Worm (Caenorhabditis elegans) whole organism, L4 larva: ENCODE results near the gene nhr-241.

Experiments
- D1046.2 ChIP-seq: fragments of 200-800 bp; sonication (Bioruptor generic); IDR thresholded peaks from 2 replicates; pipeline ENCODE4 v1.3.6; 2022; ENCODE audit warnings: missing genetic modification characterization, missing compliant biosample characterization
- F44E2.7 ChIP-seq: fragments of 200-800 bp; sonication (Bioruptor generic); IDR thresholded peaks from 2 replicates; pipeline ENCODE4 v2.1.2; 2022; ENCODE audit warnings: missing genetic modification characterization, missing compliant biosample characterization
- T20F7.1 ChIP-seq: fragments of 200-800 bp; sonication (Bioruptor generic); optimal IDR thresholded peaks from 2 replicates; lab custom pipeline; 2018; ENCODE audit warnings: mild to moderate bottlenecking, missing genetic modification characterization, missing compliant biosample characterization
- T26A8.4 ChIP-seq: fragments of 200-800 bp; sonication (Bioruptor generic); IDR thresholded peaks from 2 replicates; pipeline ENCODE4 v1.3.6; 2022; ENCODE audit warnings: missing genetic modification characterization, missing compliant biosample characterization
- Y105C5A.15 ChIP-seq: fragments of 200-800 bp; sonication (Bioruptor generic); IDR thresholded peaks from 2 replicates; pipeline ENCODE4 v1.3.6; 2022; ENCODE audit warnings: missing genetic modification characterization, missing compliant biosample characterization
- Y48G9A.11 ChIP-seq: fragments of 200-800 bp; sonication (Bioruptor generic); IDR thresholded peaks from 2 replicates; pipeline ENCODE4 v1.3.6; 2022; ENCODE audit warnings: missing genetic modification reagents, missing genetic modification characterization, missing compliant biosample characterization
- Y5F2A.4 ChIP-seq: fragments of 200-800 bp; sonication (Bioruptor generic); optimal IDR thresholded peaks from 2 replicates; lab custom pipeline; 2018; ENCODE audit warnings: mild to moderate bottlenecking, missing genetic modification characterization, missing compliant biosample characterization
- Y75B8A.6 ChIP-seq: fragments of 200-800 bp; sonication (Bioruptor generic); IDR thresholded peaks from 2 replicates; pipeline ENCODE4 v1.3.6; 2022; ENCODE audit warnings: missing genetic modification reagents, missing genetic modification characterization, missing compliant biosample characterization
- ZK337.2 ChIP-seq: fragments of 200-800 bp; sonication (Bioruptor generic); IDR thresholded peaks from 2 replicates; pipeline ENCODE4 v1.3.6; 2022; ENCODE audit warnings: missing genetic modification reagents, missing genetic modification characterization, missing compliant biosample characterization
- aha-1 ChIP-seq: fragments of 150-350 bp; peaks from one replicate; lab custom pipeline; 2014; ENCODE audit warnings: missing biosample characterization, missing genetic modification characterization
- ama-1 ChIP-seq: fragments of 150-350 bp; optimal IDR thresholded peaks from 2 replicates; lab custom pipeline; 2014; ENCODE audit warnings: inconsistent platforms, mixed read lengths
- ces-1 ChIP-seq: fragments of 150-350 bp; sonication (generic microtip); optimal IDR thresholded peaks from 4 replicates; lab custom pipeline; 2014; ENCODE audit warnings: missing biosample characterization, missing genetic modification reagents, missing genetic modification characterization
- daf-12 ChIP-seq: fragments of 150-350 bp; optimal IDR thresholded peaks from 2 replicates; lab custom pipeline; 2014; ENCODE audit warnings: missing biosample characterization, missing genetic modification reagents, missing genetic modification characterization
- daf-16 ChIP-seq, 3 experiments: sonication (generic microtip); optimal IDR thresholded peaks; 2 replicates each; lab custom pipeline; 2016 to 2017; ENCODE audit warnings: missing genetic modification characterization in 3 of 3, missing genetic modification reagents in 3 of 3, mild to moderate bottlenecking in 2 of 3, missing compliant biosample characterization in 2 of 3, missing biosample characterization in 1 of 3, moderate library complexity in 1 of 3
- duxl-1 ChIP-seq: sonication (generic microtip); optimal IDR thresholded peaks from 2 replicates; lab custom pipeline; 2016; ENCODE audit warnings: mild to moderate bottlenecking, missing genetic modification characterization, moderate library complexity, missing compliant biosample characterization; ENCODE audit not compliant: poor library complexity
- egl-27 ChIP-seq: sonication (generic microtip); optimal IDR thresholded peaks from 3 replicates; lab custom pipeline; 2017; ENCODE audit warnings: missing biosample characterization, missing genetic modification reagents, missing genetic modification characterization
- hlh-11 ChIP-seq: fragments of 200-800 bp; sonication (Bioruptor generic); optimal IDR thresholded peaks from 2 replicates; lab custom pipeline; 2018; ENCODE audit warnings: mild to moderate bottlenecking, missing genetic modification characterization, missing compliant biosample characterization
- lin-38 ChIP-seq: fragments of 200-800 bp; sonication (Bioruptor generic); IDR thresholded peaks from 2 replicates; pipeline ENCODE4 v1.3.6; 2022; ENCODE audit warnings: missing genetic modification reagents, missing genetic modification characterization, missing compliant biosample characterization
- mdl-1 ChIP-seq, 2 experiments: fragments of 150-350 bp in 1 of 2; sonication (generic microtip) in 1 of 2; optimal IDR thresholded peaks; 2 replicates each; lab custom pipeline; 2014 to 2017; ENCODE audit warnings: missing biosample characterization in 2 of 2, missing genetic modification characterization in 2 of 2
- mep-1 ChIP-seq: fragments of 150-350 bp; sonication (generic microtip); optimal IDR thresholded peaks from 3 replicates; lab custom pipeline; 2014; ENCODE audit warnings: missing biosample characterization, missing genetic modification characterization
- mxl-3 ChIP-seq: fragments of 200-800 bp; sonication (Bioruptor generic); optimal IDR thresholded peaks from 2 replicates; lab custom pipeline; 2018; ENCODE audit warnings: mild to moderate bottlenecking, missing genetic modification characterization, missing compliant biosample characterization
- nhr-237 ChIP-seq: sonication (generic microtip); optimal IDR thresholded peaks from 2 replicates; lab custom pipeline; 2017; ENCODE audit warnings: missing biosample characterization, missing genetic modification characterization
- nhr-25 ChIP-seq: sonication (generic microtip); optimal IDR thresholded peaks from 2 replicates; lab custom pipeline; 2017; ENCODE audit warnings: missing genetic modification characterization, mild to moderate bottlenecking, missing compliant biosample characterization, antibody characterized with exemption, moderate library complexity, borderline replicate concordance; ENCODE audit not compliant: insufficient read depth
- nhr-28 ChIP-seq: fragments of 150-350 bp; optimal IDR thresholded peaks from 2 replicates; lab custom pipeline; 2014; ENCODE audit warnings: missing biosample characterization, missing genetic modification characterization
- nhr-41 ChIP-seq: fragments of 200-800 bp; sonication (Bioruptor generic); IDR thresholded peaks from 2 replicates; pipeline ENCODE4 v1.3.6; 2022; ENCODE audit warnings: missing genetic modification reagents, missing genetic modification characterization, missing compliant biosample characterization
- nhr-48 ChIP-seq: sonication (generic microtip); optimal IDR thresholded peaks from 2 replicates; lab custom pipeline; 2016; ENCODE audit warnings: mild to moderate bottlenecking, missing genetic modification characterization, missing compliant biosample characterization
- nhr-6 ChIP-seq: fragments of 150-350 bp; optimal IDR thresholded peaks from 2 replicates; lab custom pipeline; 2014; ENCODE audit warnings: missing biosample characterization, missing genetic modification characterization
- nhr-76 ChIP-seq: fragments of 150-350 bp; optimal IDR thresholded peaks from 2 replicates; lab custom pipeline; 2014; ENCODE audit warnings: missing biosample characterization, missing genetic modification characterization
- php-3 ChIP-seq: fragments of 200-800 bp; sonication (Bioruptor generic); IDR thresholded peaks from 2 replicates; pipeline ENCODE4 v1.3.6; 2022; ENCODE audit warnings: missing genetic modification reagents, missing genetic modification characterization, missing compliant biosample characterization
- set-16 ChIP-seq: fragments of 200-800 bp; sonication (Bioruptor generic); IDR thresholded peaks from 2 replicates; pipeline ENCODE4 v1.3.6; 2022; ENCODE audit warnings: missing genetic modification reagents, missing genetic modification characterization, missing compliant biosample characterization
- spr-1 ChIP-seq: sonication (generic microtip); optimal IDR thresholded peaks from 2 replicates; lab custom pipeline; 2016; ENCODE audit warnings: mild to moderate bottlenecking, missing genetic modification characterization, missing compliant biosample characterization
- unc-39 ChIP-seq: sonication (generic microtip); optimal IDR thresholded peaks from 2 replicates; lab custom pipeline; 2017; ENCODE audit warnings: missing biosample characterization, missing genetic modification characterization
- unc-62 ChIP-seq, 3 experiments: fragments of 150-350 bp in 1 of 3; sonication (generic microtip); optimal IDR thresholded peaks in 2 of 3; peaks in 1 of 3; 1 replicate in 1 of 3; 2 replicates in 2 of 3; lab custom pipeline; 2014 to 2017; ENCODE audit warnings: missing biosample characterization in 3 of 3, missing genetic modification characterization in 3 of 3, missing genetic modification reagents in 3 of 3, missing genotype in 1 of 3
- zfp-3 ChIP-seq: fragments of 200-800 bp; sonication (Bioruptor generic); conservative IDR thresholded peaks from 2 replicates; pipeline ENCODE4 v1.3.6; 2022; ENCODE audit warnings: missing genetic modification reagents, missing genetic modification characterization, missing compliant biosample characterization

Gene nhr-241

DNA sequence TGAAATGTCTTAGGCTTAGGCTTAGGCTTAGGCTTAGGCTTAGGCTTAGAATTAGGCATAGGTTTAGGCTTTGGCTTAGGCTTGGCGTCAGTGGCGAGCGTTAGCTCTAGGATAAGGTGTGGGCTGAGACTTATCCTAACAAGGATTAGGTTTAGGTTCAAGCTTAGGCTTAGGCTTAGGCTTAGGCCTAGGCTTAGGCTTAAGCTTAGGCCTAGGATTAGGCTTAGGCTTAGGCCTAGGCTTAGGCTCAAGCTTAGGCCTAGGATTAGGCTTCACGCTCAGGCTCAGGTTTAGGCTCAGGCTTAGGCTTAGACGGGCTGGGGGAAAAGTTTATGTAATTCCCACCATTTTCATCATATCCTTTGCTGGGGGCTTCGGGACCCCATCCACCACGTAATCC is 34.7 kb downstream of the nhr-241 start:
- no peak for TF ChIP-seq Y75B8A.6 (GFP tag; lab: Robert Waterston, UW)
- TF ChIP-seq lin-38 (GFP tag; lab: Robert Waterston, UW): no peak
- TF ChIP-seq, all 104 proteins: peak for 0

DNA sequence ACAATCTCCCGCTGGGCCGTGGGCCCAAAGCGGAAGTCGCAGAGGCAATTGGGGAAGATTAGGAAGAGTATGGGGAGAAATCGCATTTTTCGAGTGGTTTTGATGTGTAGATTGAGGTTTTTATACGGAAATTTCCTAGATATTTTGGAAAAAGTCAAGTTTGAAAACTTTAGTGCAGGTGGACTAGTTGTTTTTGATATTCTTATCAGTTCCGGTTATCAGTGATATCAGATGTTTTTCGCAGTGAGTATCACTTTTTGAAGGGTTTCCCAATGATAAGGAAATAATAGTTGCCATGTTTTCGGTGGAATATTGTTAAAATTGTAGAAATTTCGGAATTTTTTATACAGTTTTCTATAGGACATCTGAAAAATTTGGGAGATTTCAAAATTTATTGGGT is 35.1 kb downstream of the nhr-241 start, which contains the start of gene scl-20:
Gene scl-20, minus strand, starts transcription at position 101 of the 400 bp plus-strand sequence.
- no peak for TF ChIP-seq php-3 (GFP tag; lab: Robert Waterston, UW)
- TF ChIP-seq F44E2.7 (GFP tag; lab: Robert Waterston, UW): no peak
- no peak for TF ChIP-seq ama-1 (lab: Kevin White, UChicago)
- TF ChIP-seq hlh-11 (tag; lab: Kevin White, UChicago): no peak
- TF ChIP-seq egl-27 (tag; lab: Kevin White, UChicago): no peak
- no peak for TF ChIP-seq T20F7.1
- no peak for TF ChIP-seq mxl-3 (GFP tag; lab: Kevin White, UChicago)
- TF ChIP-seq daf-12 (tag; lab: Kevin White, UChicago): no peak
- no peak for TF ChIP-seq duxl-1 (tag; lab: Kevin White, UChicago)
- TF ChIP-seq spr-1 (tag; lab: Kevin White, UChicago): no peak
- TF ChIP-seq nhr-48 (tag; lab: Kevin White, UChicago): no peak
- TF ChIP-seq mep-1: no peak
- TF ChIP-seq nhr-6 (tag; lab: Kevin White, UChicago): no peak
- no peak for TF ChIP-seq nhr-237 (tag; lab: Kevin White, UChicago)

- TF ChIP-seq duxl-1 (tag; lab: Kevin White, UChicago): peak; percentile 93
- TF ChIP-seq zfp-3 (GFP tag; lab: Robert Waterston, UW): no peak
- peak; percentile 1 for TF ChIP-seq nhr-28 (tag; lab: Kevin White, UChicago)
These were observed 38.4 kb downstream of the nhr-241 start for ce11 chrV:18737646-18738045.

DNA sequence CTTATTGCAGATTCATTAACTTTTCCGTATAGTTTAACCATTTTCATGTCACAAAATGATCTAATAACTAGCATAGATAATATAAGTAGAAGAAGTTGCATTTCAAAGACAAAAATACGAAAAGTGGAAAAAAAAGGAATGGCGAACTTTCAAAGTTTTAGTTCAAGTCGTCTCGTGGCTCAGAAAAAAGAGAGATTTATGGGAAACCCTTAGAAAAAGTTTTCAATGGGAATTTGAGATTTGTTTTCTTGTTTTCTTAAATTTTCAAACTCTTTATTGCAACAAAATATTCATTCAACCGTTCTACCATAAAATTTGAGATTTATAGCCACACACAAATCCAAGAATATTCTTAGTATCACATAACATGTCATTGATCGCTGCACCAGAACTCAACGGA is 42.9 kb downstream of the nhr-241 start, which contains the start of gene clec-250:
Gene clec-250, minus strand, starts transcription at position 101 of the 400 bp plus-strand sequence.
- no peak for TF ChIP-seq daf-12 (tag; lab: Kevin White, UChicago)
- TF ChIP-seq nhr-41 (GFP tag; lab: Robert Waterston, UW): no peak
- TF ChIP-seq ZK337.2 (GFP tag; lab: Robert Waterston, UW): no peak
- TF ChIP-seq unc-39: no peak
- no peak for TF ChIP-seq daf-16 (GFP tag; optimal IDR thresholded peaks at IDR 0.05; lab: Kevin White, UChicago)
- TF ChIP-seq daf-16 (tag; optimal IDR thresholded peaks at IDR 0.05; lab: Kevin White, UChicago): no peak
- no peak for TF ChIP-seq Y48G9A.11
- no peak for TF ChIP-seq nhr-25
- TF ChIP-seq Y5F2A.4 (GFP tag; lab: Kevin White, UChicago): no peak

DNA sequence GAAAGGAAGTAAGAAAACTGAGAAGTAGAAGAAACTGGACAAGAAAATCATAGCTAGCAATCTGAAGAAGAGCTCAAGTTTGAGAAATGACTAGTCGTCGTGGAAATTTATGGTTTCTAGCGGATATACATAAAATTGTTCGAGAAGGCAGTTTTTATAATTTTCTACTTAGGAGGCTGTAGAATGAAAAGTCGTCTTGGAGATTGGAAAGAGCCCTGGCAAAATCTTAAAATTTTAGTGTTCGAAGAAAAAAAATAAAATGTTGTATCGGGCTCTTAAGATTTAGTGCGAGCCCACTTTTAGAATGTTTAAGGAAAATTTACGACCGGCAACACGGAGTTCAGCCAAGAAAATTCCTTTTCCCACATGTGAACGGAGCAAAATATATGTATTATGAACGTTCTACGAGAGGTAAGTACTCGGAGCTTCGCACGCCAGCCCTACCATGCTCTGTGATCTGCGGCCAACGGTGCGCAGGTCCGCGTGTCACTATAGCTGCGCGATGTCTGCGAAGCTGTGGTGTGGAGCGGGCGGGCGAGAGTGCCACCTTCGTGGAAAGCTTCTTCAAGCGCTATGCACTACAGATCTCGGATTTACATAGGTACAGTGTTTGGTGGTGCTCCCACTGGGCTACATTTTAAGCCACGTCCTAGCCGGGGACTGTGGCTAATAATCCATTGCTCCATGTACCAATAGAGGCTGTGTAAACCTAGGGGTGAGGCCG is 47.8 kb downstream of the nhr-241 start, which contains the start of gene clec-251:
Gene clec-251, minus strand, starts transcription at position 51 of the 724 bp plus-strand sequence.
- TF ChIP-seq set-16 (GFP tag; lab: Robert Waterston, UW) (peak; percentile 51; the same call in 1 of the 2 replicates), Y5F2A.4 (GFP tag; lab: Kevin White, UChicago) (no peak), aha-1 (tag; lab: Kevin White, UChicago) (peak; percentile 35)

DNA sequence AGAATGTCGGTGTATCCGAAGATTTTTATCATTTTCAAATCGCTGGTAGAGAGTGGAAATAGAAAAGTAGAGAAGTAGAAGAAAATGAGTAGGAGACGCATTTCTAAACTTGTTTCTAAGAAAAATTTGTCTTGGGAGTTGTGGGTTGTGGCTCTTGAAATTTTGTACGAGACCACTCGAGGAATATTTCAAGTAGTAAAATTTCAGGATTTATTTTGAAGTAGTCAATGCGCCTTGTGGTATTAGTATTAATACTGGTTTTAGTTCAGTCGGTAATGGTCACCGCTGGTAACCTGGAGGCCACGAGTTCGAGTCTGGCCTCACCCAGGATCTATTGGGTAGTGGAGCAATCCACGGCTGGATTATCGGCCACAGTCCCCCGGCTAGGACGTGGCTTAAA is 49.5 kb downstream of the nhr-241 start, which contains the start of gene clec-252:
Gene clec-252, minus strand, starts transcription at position 101 of the 400 bp plus-strand sequence.
- TF ChIP-seq nhr-76 (no peak), D1046.2 (GFP tag; lab: Robert Waterston, UW) (no peak), mdl-1 (tag; optimal IDR thresholded peaks at IDR 0.05; lab: Kevin White, UChicago) (no peak), T26A8.4 (GFP tag; lab: Robert Waterston, UW) (no peak), ces-1 (no peak), unc-62 (GFP tag; optimal IDR thresholded peaks at IDR 0.05 in 1 of 2; lab: Kevin White, UChicago) (peak in 1 of 2 experiments; percentile 41), unc-62 (tag; optimal IDR thresholded peaks at IDR 0.05; lab: Kevin White, UChicago) (no peak), Y105C5A.15 (GFP tag; lab: Robert Waterston, UW) (no peak)
